Fruit fly (Drosophila melanogaster) whole organism, embryonic: ENCODE measurements around the gene CG31681.

Experiments used
- B-H2 ChIP-seq: fragments of 200-800 bp; sonication (Bioruptor generic); optimal IDR thresholded peaks from 2 replicates; lab custom pipeline; 2018; ENCODE audit warnings: missing biosample characterization, mild to moderate bottlenecking, missing genetic modification characterization
- BtbVII ChIP-seq: fragments of 200-800 bp; sonication (Bioruptor generic); optimal IDR thresholded peaks from 3 replicates; lab custom pipeline; 2017; ENCODE audit warnings: missing biosample characterization, mild to moderate bottlenecking, missing genetic modification characterization
- CG10543 ChIP-seq: fragments of 200-800 bp; sonication (Bioruptor generic); optimal IDR thresholded peaks from 3 replicates; lab custom pipeline; 2017; ENCODE audit warnings: missing biosample characterization, mild to moderate bottlenecking, missing genetic modification characterization, moderate library complexity
- CG11247 ChIP-seq: fragments of 200-800 bp; sonication (Bioruptor generic); IDR thresholded peaks from 2 replicates; pipeline ENCODE4 v1.3.6; 2022; ENCODE audit warnings: missing biosample characterization, missing genetic modification characterization
- CG11723 ChIP-seq: fragments of 200-800 bp; sonication (Bioruptor generic); optimal IDR thresholded peaks from 2 replicates; lab custom pipeline; 2017; ENCODE audit warnings: missing biosample characterization, mild to moderate bottlenecking, missing genetic modification characterization
- CG12391 ChIP-seq: fragments of 200-800 bp; sonication (Bioruptor generic); optimal IDR thresholded peaks from 3 replicates; lab custom pipeline; 2018; ENCODE audit warnings: missing biosample characterization, mild to moderate bottlenecking, missing genetic modification characterization, moderate library complexity
- CG15514 ChIP-seq: fragments of 200-800 bp; sonication (Bioruptor generic); optimal IDR thresholded peaks from 3 replicates; lab custom pipeline; 2017; ENCODE audit warnings: missing biosample characterization, missing genetic modification characterization, mild to moderate bottlenecking, moderate library complexity, missing genetic modification reagents
- CG1602 ChIP-seq: fragments of 200-800 bp; sonication (Bioruptor generic); optimal IDR thresholded peaks from 3 replicates; lab custom pipeline; 2016; ENCODE audit warnings: missing biosample characterization, missing genetic modification characterization
- CG17361 ChIP-seq: fragments of 200-800 bp; sonication (Bioruptor generic); IDR thresholded peaks from 3 replicates; pipeline ENCODE4 v1.3.6; 2022; ENCODE audit warnings: missing biosample characterization, missing genetic modification characterization
- CG31388 ChIP-seq: fragments of 200-800 bp; sonication (Bioruptor generic); optimal IDR thresholded peaks from 2 replicates; lab custom pipeline; 2016; ENCODE audit warnings: missing biosample characterization, missing genetic modification characterization
- CG32767 ChIP-seq: fragments of 200-800 bp; sonication (Bioruptor generic); IDR thresholded peaks from 2 replicates; pipeline ENCODE4 v1.3.6; 2022; ENCODE audit warnings: missing biosample characterization, missing genetic modification characterization
- CG33213 ChIP-seq: fragments of 200-800 bp; sonication (Bioruptor generic); optimal IDR thresholded peaks from 3 replicates; lab custom pipeline; 2016; ENCODE audit warnings: missing biosample characterization, missing genetic modification characterization
- CG34224 ChIP-seq: fragments of 200-800 bp; sonication (Bioruptor generic); IDR thresholded peaks from 3 replicates; pipeline ENCODE4 v1.3.6; 2022; ENCODE audit warnings: missing biosample characterization, missing genetic modification characterization; ENCODE audit not compliant: partially characterized antibody
- CG4360 ChIP-seq: fragments of 200-800 bp; sonication (Bioruptor generic); IDR thresholded peaks from 2 replicates; pipeline ENCODE4 v1.3.6; 2022; ENCODE audit warnings: missing biosample characterization, missing genetic modification characterization
- CG6272 ChIP-seq: fragments of 200-800 bp; sonication (Bioruptor generic); IDR thresholded peaks from 2 replicates; pipeline ENCODE4 v1.3.6; 2022; ENCODE audit warnings: missing biosample characterization, missing genetic modification characterization
- CG6813 ChIP-seq: fragments of 200-800 bp; sonication (Bioruptor generic); optimal IDR thresholded peaks from 2 replicates; lab custom pipeline; 2017; ENCODE audit warnings: missing biosample characterization, missing genetic modification characterization, mild to moderate bottlenecking, moderate library complexity, missing genetic modification reagents
- CG6854 ChIP-seq: fragments of 200-800 bp; sonication (Bioruptor generic); optimal IDR thresholded peaks from 3 replicates; lab custom pipeline; 2017; ENCODE audit warnings: missing biosample characterization, mild to moderate bottlenecking, missing genetic modification characterization
- CG7556 ChIP-seq: fragments of 200-800 bp; sonication (Bioruptor generic); optimal IDR thresholded peaks from 2 replicates; lab custom pipeline; 2017; ENCODE audit warnings: missing biosample characterization, mild to moderate bottlenecking, missing genetic modification characterization
- CG8388 ChIP-seq: fragments of 200-800 bp; sonication (Bioruptor generic); optimal IDR thresholded peaks from 2 replicates; lab custom pipeline; 2019; ENCODE audit warnings: missing biosample characterization, mild to moderate bottlenecking, missing genetic modification characterization, moderate library complexity
- CG8765 ChIP-seq: fragments of 200-800 bp; sonication (Bioruptor generic); IDR thresholded peaks from 2 replicates; pipeline ENCODE4 v1.3.6; 2022; ENCODE audit warnings: missing biosample characterization, missing genetic modification characterization
- CG9876 ChIP-seq: fragments of 200-800 bp; sonication (Bioruptor generic); optimal IDR thresholded peaks from 2 replicates; lab custom pipeline; 2016; ENCODE audit warnings: missing biosample characterization, missing genetic modification characterization
- CrebB ChIP-seq: fragments of 200-800 bp; sonication (Bioruptor generic); optimal IDR thresholded peaks from 3 replicates; lab custom pipeline; 2018; ENCODE audit warnings: missing biosample characterization, mild to moderate bottlenecking, missing genetic modification characterization
- Dad ChIP-seq: fragments of 200-800 bp; sonication (Bioruptor generic); optimal IDR thresholded peaks from 3 replicates; lab custom pipeline; 2016; ENCODE audit warnings: missing biosample characterization, missing genetic modification characterization
- Dll ChIP-seq: fragments of 200-800 bp; sonication (Bioruptor generic); IDR thresholded peaks from 4 replicates; pipeline ENCODE4 v1.3.6; 2022; ENCODE audit warnings: missing biosample characterization, missing genetic modification characterization; ENCODE audit not compliant: partially characterized antibody
- Doc2 ChIP-seq: fragments of 200-800 bp; sonication (Bioruptor generic); IDR thresholded peaks from 2 replicates; pipeline ENCODE4 v1.3.6; 2022; ENCODE audit warnings: missing biosample characterization, missing genetic modification characterization
- Dp ChIP-seq: fragments of 200-800 bp; sonication (Bioruptor generic); optimal IDR thresholded peaks from 2 replicates; lab custom pipeline; 2018; ENCODE audit warnings: missing biosample characterization, mild to moderate bottlenecking, missing genetic modification characterization, moderate library complexity
- E2f1 ChIP-seq: fragments of 200-800 bp; sonication (Bioruptor generic); IDR thresholded peaks from 2 replicates; pipeline ENCODE4 v1.3.6; 2022; ENCODE audit warnings: missing biosample characterization, missing genetic modification characterization
- Ets97D ChIP-seq: fragments of 200-800 bp; sonication (Bioruptor generic); optimal IDR thresholded peaks from 3 replicates; lab custom pipeline; 2016; ENCODE audit warnings: missing biosample characterization, missing genetic modification characterization
- HLH54F ChIP-seq: fragments of 200-800 bp; sonication (Bioruptor generic); optimal IDR thresholded peaks from 3 replicates; lab custom pipeline; 2016; ENCODE audit warnings: missing biosample characterization, missing genetic modification characterization
- HLHmδ ChIP-seq: fragments of 200-800 bp; sonication (Bioruptor generic); optimal IDR thresholded peaks from 2 replicates; lab custom pipeline; 2018; ENCODE audit warnings: missing biosample characterization, mild to moderate bottlenecking, missing genetic modification characterization, moderate library complexity
- HmgZ ChIP-seq: fragments of 200-800 bp; sonication (Bioruptor generic); optimal IDR thresholded peaks from 2 replicates; lab custom pipeline; 2018; ENCODE audit warnings: missing biosample characterization, mild to moderate bottlenecking, missing genetic modification characterization
- Hmr ChIP-seq: fragments of 200-800 bp; sonication (Bioruptor generic); optimal IDR thresholded peaks from 3 replicates; lab custom pipeline; 2017; ENCODE audit warnings: mild to moderate bottlenecking, missing biosample characterization, missing genetic modification reagents, missing genetic modification characterization
- Hr3 ChIP-seq: fragments of 200-800 bp; sonication (Bioruptor generic); optimal IDR thresholded peaks from 3 replicates; lab custom pipeline; 2016; ENCODE audit warnings: missing biosample characterization, missing genetic modification characterization
- Hr39 ChIP-seq: fragments of >200 bp; optimal IDR thresholded peaks from 2 replicates; lab custom pipeline; 2017
- NfI ChIP-seq: fragments of 200-800 bp; sonication (Bioruptor generic); optimal IDR thresholded peaks from 3 replicates; lab custom pipeline; 2018; ENCODE audit warnings: missing biosample characterization, mild to moderate bottlenecking, missing genetic modification characterization, moderate library complexity
- Six4 ChIP-seq: fragments of 200-800 bp; sonication (Bioruptor generic); optimal IDR thresholded peaks from 2 replicates; lab custom pipeline; 2016; ENCODE audit warnings: missing biosample characterization, missing genetic modification characterization
- Sry-δ ChIP-seq: fragments of 200-800 bp; sonication (Bioruptor generic); optimal IDR thresholded peaks from 2 replicates; lab custom pipeline; 2016; ENCODE audit warnings: missing biosample characterization, missing genetic modification characterization
- Stat92E ChIP-seq, 3 experiments: fragments of >200 bp in 2 of 3; fragments of 200-800 bp in 1 of 3; sonication (Bioruptor generic) in 1 of 3; optimal IDR thresholded peaks; 2 replicates each; lab custom pipeline; 2017 to 2019; ENCODE audit warnings: missing biosample characterization in 3 of 3, missing genetic modification characterization in 3 of 3, mild to moderate bottlenecking in 1 of 3, moderate library complexity in 1 of 3
- ara ChIP-seq: fragments of 200-800 bp; sonication (Bioruptor generic); IDR thresholded peaks from 2 replicates; pipeline ENCODE4 v1.3.6; 2022; ENCODE audit warnings: missing biosample characterization, missing genetic modification characterization
- bsh ChIP-seq, 2 experiments: fragments of 200-800 bp; sonication (Bioruptor generic); optimal IDR thresholded peaks; 2 replicates each; lab custom pipeline; 2017 to 2018; ENCODE audit warnings: mild to moderate bottlenecking in 2 of 2, missing biosample characterization in 2 of 2, missing genetic modification characterization in 2 of 2, moderate library complexity in 1 of 2
- crol ChIP-seq: fragments of 200-800 bp; sonication (Bioruptor generic); IDR thresholded peaks from 2 replicates; pipeline ENCODE4 v1.3.6; 2022; ENCODE audit warnings: missing biosample characterization, missing genetic modification characterization
- cwo ChIP-seq: fragments of 200-800 bp; sonication (Bioruptor generic); optimal IDR thresholded peaks from 3 replicates; lab custom pipeline; 2017; ENCODE audit warnings: missing biosample characterization, missing genetic modification characterization, mild to moderate bottlenecking, moderate library complexity, missing genetic modification reagents
- dmrt11E ChIP-seq: fragments of 200-800 bp; sonication (Bioruptor generic); optimal IDR thresholded peaks from 3 replicates; lab custom pipeline; 2018; ENCODE audit warnings: missing biosample characterization, mild to moderate bottlenecking, missing genetic modification characterization, moderate library complexity
- dmrt99B ChIP-seq: fragments of 200-800 bp; sonication (Bioruptor generic); optimal IDR thresholded peaks from 2 replicates; lab custom pipeline; 2018; ENCODE audit warnings: missing biosample characterization, mild to moderate bottlenecking, missing genetic modification characterization, moderate library complexity
- gem ChIP-seq: fragments of 200-800 bp; sonication (Bioruptor generic); optimal IDR thresholded peaks from 2 replicates; lab custom pipeline; 2019; ENCODE audit warnings: missing biosample characterization, mild to moderate bottlenecking, missing genetic modification characterization, moderate library complexity
- otp ChIP-seq: fragments of 200-800 bp; sonication (Bioruptor generic); IDR thresholded peaks from 3 replicates; pipeline ENCODE4, ENCODE4 v1.3.6; 2022; ENCODE audit warnings: missing biosample characterization, missing genetic modification characterization
- sd ChIP-seq: fragments of 200-800 bp; sonication (Bioruptor generic); optimal IDR thresholded peaks from 3 replicates; lab custom pipeline; 2018; ENCODE audit warnings: missing biosample characterization, mild to moderate bottlenecking, missing genetic modification characterization, moderate library complexity
- sens ChIP-seq: fragments of 200-800 bp; sonication (Bioruptor generic); peaks from one replicate; lab custom pipeline; 2016; ENCODE audit warnings: missing biosample characterization, missing genetic modification characterization
- tgo ChIP-seq: fragments of 200-800 bp; sonication (Bioruptor generic); IDR thresholded peaks from 3 replicates; pipeline ENCODE4 v1.3.6; 2022; ENCODE audit warnings: missing biosample characterization, missing genetic modification characterization
- trem ChIP-seq: fragments of 200-800 bp; optimal IDR thresholded peaks from 3 replicates; lab custom pipeline; 2019; ENCODE audit warnings: missing biosample characterization, mild to moderate bottlenecking, missing genetic modification characterization, moderate library complexity
- trh ChIP-seq: fragments of 200-800 bp; sonication (Bioruptor generic); optimal IDR thresholded peaks from 2 replicates; lab custom pipeline; 2016; ENCODE audit warnings: missing biosample characterization, missing genetic modification characterization
- zen ChIP-seq: fragments of 200-800 bp; sonication (Bioruptor generic); optimal IDR thresholded peaks from 3 replicates; lab custom pipeline; 2018; ENCODE audit warnings: missing biosample characterization, mild to moderate bottlenecking, missing genetic modification characterization, moderate library complexity

Gene CG31681

dm6 chr2L:2236722-2237121, 50.0 kb downstream of the CG31681 start, which contains the start of gene Sec24CD (continued):
- TF ChIP-seq sens (GFP tag; lab: Kevin White, UChicago), result peak; percentile 33
- no peak for TF ChIP-seq CG8388
- TF ChIP-seq CG9876 (GFP tag; lab: Kevin White, UChicago), result no peak
- no peak for TF ChIP-seq dmrt11E (tag; lab: Kevin White, UChicago)
- peak; percentile 24 for TF ChIP-seq zen
- TF ChIP-seq HLHmδ, result peak; percentile 56
- TF ChIP-seq Dad (GFP tag; lab: Kevin White, UChicago), result no peak
- no peak for TF ChIP-seq Hr3 (GFP tag; lab: Kevin White, UChicago)
- no peak for TF ChIP-seq sd
- TF ChIP-seq CG11247, result no peak
- TF ChIP-seq bsh (GFP tag; optimal IDR thresholded peaks at IDR 0.05; lab: Kevin White, UChicago), result no peak
- TF ChIP-seq Stat92E (GFP tag; optimal IDR thresholded peaks at IDR 0.05; lab: Kevin White, UChicago), result peak in 1 of 3 experiments; percentile 79
- peak; percentile 80 for TF ChIP-seq trem
- no peak for TF ChIP-seq dmrt99B
- TF ChIP-seq CG7556 (GFP tag; lab: Kevin White, UChicago), result no peak
- no peak for TF ChIP-seq Hmr
- no peak for TF ChIP-seq CG17361
- no peak for TF ChIP-seq CG6813 (GFP tag; lab: Kevin White, UChicago)
- TF ChIP-seq CrebB, result peak; percentile 68
- no peak for TF ChIP-seq cwo (GFP tag; lab: Kevin White, UChicago)
- TF ChIP-seq CG10543 (GFP tag; lab: Kevin White, UChicago), result no peak
- peak; percentile 74 for TF ChIP-seq Sry-δ (GFP tag; lab: Kevin White, UChicago)
- peak; percentile 0 for TF ChIP-seq CG33213 (GFP tag; lab: Kevin White, UChicago)
- TF ChIP-seq Ets97D, result no peak
- no peak for TF ChIP-seq tgo (GFP tag; lab: Robert Waterston, UW)
- TF ChIP-seq Dp (GFP tag; lab: Kevin White, UChicago), result peak; percentile 43
- TF ChIP-seq trh (GFP tag; lab: Kevin White, UChicago), result no peak
- no peak for TF ChIP-seq Doc2 (GFP tag; lab: Robert Waterston, UW)
- TF ChIP-seq CG8765 (GFP tag; lab: Robert Waterston, UW), result no peak
- no peak for TF ChIP-seq otp (GFP tag; lab: Robert Waterston, UW)
- TF ChIP-seq BtbVII (GFP tag; lab: Kevin White, UChicago), result no peak
- TF ChIP-seq crol (GFP tag; lab: Robert Waterston, UW), result no peak
- TF ChIP-seq gem (tag; lab: Kevin White, UChicago), result no peak
- no peak for TF ChIP-seq CG4360 (GFP tag; lab: Robert Waterston, UW)
- TF ChIP-seq NfI (GFP tag; lab: Kevin White, UChicago), result no peak
- no peak for TF ChIP-seq HLH54F
- TF ChIP-seq CG6854, result no peak
- no peak for TF ChIP-seq E2f1 (GFP tag; lab: Robert Waterston, UW)
- TF ChIP-seq ara (GFP tag; lab: Robert Waterston, UW), result no peak
- peak; percentile 98 for TF ChIP-seq CG34224 (GFP tag; lab: Robert Waterston, UW)
- no peak for TF ChIP-seq CG1602
- TF ChIP-seq HmgZ (tag; lab: Kevin White, UChicago), result peak; percentile 39
- no peak for TF ChIP-seq CG11723 (GFP tag; lab: Kevin White, UChicago)
- TF ChIP-seq CG32767 (GFP tag; lab: Robert Waterston, UW), result no peak
- peak; percentile 89 for TF ChIP-seq Dll (GFP tag; lab: Robert Waterston, UW)
- peak; percentile 74 for TF ChIP-seq CG15514 (GFP tag; lab: Kevin White, UChicago)
- no peak for TF ChIP-seq CG6272
- TF ChIP-seq CG12391 (tag; lab: Kevin White, UChicago), result peak; percentile 52
- TF ChIP-seq B-H2 (GFP tag; lab: Kevin White, UChicago), result no peak
- TF ChIP-seq Hr39 (lab: Kevin White, UChicago), result no peak
- TF ChIP-seq CG31388, result no peak
- no peak for TF ChIP-seq Six4
